Comparison of ENCODE assay signal across 2 fruit fly cellular contexts in genomic region chrX:13145858-13146257, dm6.
TF ChIP-seq lines count a peak whose summit lies in the region.

No protein-coding gene starts in this region.

- TF ChIP-seq CTCF in whole organism, embryonic (GFP tag; optimal IDR thresholded peaks at IDR 0.05; lab: Kevin White, UChicago) = no peak

TF ChIP-seq in whole organism, embryonic, 481 proteins besides CTCF, POLR2A, EP300 and RAD21:
- TF ChIP-seq tin (GFP tag; optimal IDR thresholded peaks at IDR 0.05; lab: Kevin White, UChicago) = no peak
- TF ChIP-seq D19A (tag; optimal IDR thresholded peaks at IDR 0.05; lab: Kevin White, UChicago) = no peak
- TF ChIP-seq tgo (GFP tag; IDR thresholded peaks at IDR 0.05; lab: Robert Waterston, UW) = 0 out of 3 replicates have a peak, but pooled peaks have one; percentile 2
- no peak for TF ChIP-seq so (GFP tag; IDR thresholded peaks at IDR 0.05; lab: Robert Waterston, UW)
- no peak for TF ChIP-seq CG15011 (GFP tag; optimal IDR thresholded peaks at IDR 0.05; lab: Kevin White, UChicago)
- TF ChIP-seq Blimp-1 (GFP tag; optimal IDR thresholded peaks at IDR 0.05; lab: Kevin White, UChicago) = peak; percentile 87

TF ChIP-seq in whole organism, prepupa, 60 proteins besides CTCF, POLR2A, EP300 and RAD21:
- TF ChIP-seq Blimp-1 (GFP tag; optimal IDR thresholded peaks at IDR 0.05; lab: Kevin White, UChicago) = peak; percentile 74
- no peak for TF ChIP-seq CG32006 (GFP tag; optimal IDR thresholded peaks at IDR 0.05; lab: Kevin White, UChicago)
- no peak for TF ChIP-seq eg (GFP tag; IDR thresholded peaks at IDR 0.05; lab: Robert Waterston, UW)
- TF ChIP-seq dsx (GFP tag; optimal IDR thresholded peaks at IDR 0.05; lab: Kevin White, UChicago; ENCODE audit: poor library complexity, severe bottlenecking) = no peak
- no peak for TF ChIP-seq fkh (GFP tag; optimal IDR thresholded peaks at IDR 0.05; lab: Kevin White, UChicago)
- no peak for TF ChIP-seq CG1621 (tag; optimal IDR thresholded peaks at IDR 0.05; lab: Kevin White, UChicago)
- no peak for TF ChIP-seq CG6854 (GFP tag; optimal IDR thresholded peaks at IDR 0.05; lab: Kevin White, UChicago)

Comparison
In these comparisons a context has a peak if more than half of its experiments do, and no peak if none do; other contexts are left out.
1. Of the 7 proteins assayed by ChIP-seq in both whole organism, embryonic and whole organism, prepupa: peak only in whole organism, embryonic: none; only in whole organism, prepupa: none; in both: Blimp-1; in neither: 6.